Fruit fly (Drosophila melanogaster): ENCODE data around the gene Unc-76.
A peak's percentile ranks its signal among the peaks of the same experiment; 100 is the strongest.

Unc-76 gene

dm6 chrX:2050070-2050899 lies 30.1 kb upstream of the Unc-76 start, which contains the start of gene moody (continued):
- TF ChIP-seq CG6254 (GFP tag; optimal IDR thresholded peaks at IDR 0.05) (peak; percentile 83), Sry-β (GFP tag; optimal IDR thresholded peaks at IDR 0.05) (no peak), bowl (GFP tag; IDR thresholded peaks at IDR 0.05) (peak; percentile 97), tap (tag; optimal IDR thresholded peaks at IDR 0.05) (peak; percentile 94), CG12104 (GFP tag; optimal IDR thresholded peaks at IDR 0.05) (peak; percentile 86), gt (GFP tag; IDR thresholded peaks at IDR 0.05) (peak; percentile 94), Gug (GFP tag; IDR thresholded peaks at IDR 0.05) (peak; percentile 100), CG3726 (GFP tag; IDR thresholded peaks at IDR 0.05) (peak; percentile 97), CG2889 (GFP tag; IDR thresholded peaks at IDR 0.05) (peak; percentile 96), CG1024 (GFP tag; IDR thresholded peaks at IDR 0.05) (peak; percentile 97), ftz-f1 (GFP tag; optimal IDR thresholded peaks at IDR 0.05) (peak; percentile 95), sob (GFP tag; IDR thresholded peaks at IDR 0.05) (peak; percentile 99), Dad (GFP tag; optimal IDR thresholded peaks at IDR 0.05) (peak; percentile 97), Dp (GFP tag; optimal IDR thresholded peaks at IDR 0.05) (peak; percentile 34), CG13775 (GFP tag; optimal IDR thresholded peaks at IDR 0.05) (peak; percentile 90), mam (GFP tag; optimal IDR thresholded peaks at IDR 0.05) (peak; percentile 99), Ravus (GFP tag; IDR thresholded peaks at IDR 0.05) (peak; percentile 91), aop (GFP tag; IDR thresholded peaks at IDR 0.05) (peak; percentile 96), CG9215 (GFP tag; IDR thresholded peaks at IDR 0.05) (peak; percentile 97), Stat92E (GFP tag; optimal IDR thresholded peaks at IDR 0.05) (peak in 1 of 3 experiments; percentile 85), al (GFP tag; IDR thresholded peaks at IDR 0.05) (peak; percentile 98), corto (GFP tag; optimal IDR thresholded peaks at IDR 0.05) (no peak), CG14050 (GFP tag; IDR thresholded peaks at IDR 0.05) (peak; percentile 98), CG6175 (GFP tag; IDR thresholded peaks at IDR 0.05) (peak; percentile 98), Awh (GFP tag; IDR thresholded peaks at IDR 0.05) (peak; percentile 98), ash1 (GFP tag; optimal IDR thresholded peaks at IDR 0.05) (peak; percentile 97), Antp (GFP tag; optimal IDR thresholded peaks at IDR 0.05) (peak; percentile 99), cas (GFP tag; IDR thresholded peaks at IDR 0.05) (peak; percentile 98), H2.0 (GFP tag; IDR thresholded peaks at IDR 0.05) (peak; percentile 99), hth (optimal IDR thresholded peaks at IDR 0.05) (no peak), pb (GFP tag; optimal IDR thresholded peaks at IDR 0.05) (peak; percentile 97), wor (GFP tag; IDR thresholded peaks at IDR 0.05) (peak; percentile 88), CG16863 (GFP tag; optimal IDR thresholded peaks at IDR 0.05) (peak; percentile 97), jigr1 (GFP tag; IDR thresholded peaks at IDR 0.05) (peak; percentile 92), CG17612 (GFP tag; IDR thresholded peaks at IDR 0.05) (peak; percentile 97), usp (GFP tag; optimal IDR thresholded peaks at IDR 0.05) (no peak), Doc2 (GFP tag; IDR thresholded peaks at IDR 0.05) (peak; percentile 92), CG17829 (tag; optimal IDR thresholded peaks at IDR 0.05) (peak; percentile 95), CG5180 (GFP tag; optimal IDR thresholded peaks at IDR 0.05) (peak; percentile 89), CG30403 (GFP tag; optimal IDR thresholded peaks at IDR 0.05) (peak; percentile 98), Atf3 (GFP tag; optimal IDR thresholded peaks at IDR 0.05) (peak; percentile 95), CG14441 (GFP tag; IDR thresholded peaks at IDR 0.05) (peak; percentile 99), C15 (GFP tag; IDR thresholded peaks at IDR 0.05) (peak; percentile 96), CG15011 (GFP tag; optimal IDR thresholded peaks at IDR 0.05) (peak; percentile 90), CG3163 (GFP tag; optimal IDR thresholded peaks at IDR 0.05) (peak; percentile 90), gem (tag; optimal IDR thresholded peaks at IDR 0.05) (peak; percentile 95), Hmr (GFP tag; optimal IDR thresholded peaks at IDR 0.05) (peak; percentile 99), CG8765 (GFP tag; IDR thresholded peaks at IDR 0.05) (peak; percentile 95), CG8290 (GFP tag; optimal IDR thresholded peaks at IDR 0.05) (peak; percentile 93), CG8290 (tag; optimal IDR thresholded peaks at IDR 0.05) (peak; percentile 71 to 100), lilli (GFP tag; optimal IDR thresholded peaks at IDR 0.05) (peak; percentile 99)
